Worm (Caenorhabditis elegans) whole organism, L1 larva: ENCODE measurements around the gene ZK632.14.
A peak's percentile ranks its signal among the peaks of the same experiment; 100 is the strongest.

Source experiments
- C16A3.4 ChIP-seq: fragments of 150-350 bp; optimal IDR thresholded peaks from 2 replicates; lab custom pipeline; 2014; ENCODE audit warnings: missing biosample characterization, missing genetic modification characterization
- F16B12.6 ChIP-seq: fragments of 150-350 bp; optimal IDR thresholded peaks from 2 replicates; lab custom pipeline; 2014; ENCODE audit warnings: missing biosample characterization, missing genetic modification characterization
- Y116A8C.19 ChIP-seq: sonication (generic microtip); optimal IDR thresholded peaks from 2 replicates; lab custom pipeline; 2016; ENCODE audit warnings: missing compliant biosample characterization, missing genetic modification characterization, borderline replicate concordance
- alr-1 ChIP-seq: fragments of 200-800 bp; sonication (Bioruptor generic); optimal IDR thresholded peaks from 2 replicates; lab custom pipeline; 2018; ENCODE audit warnings: borderline replicate concordance, mild to moderate bottlenecking, missing genetic modification characterization, missing compliant biosample characterization
- ama-1 ChIP-seq: fragments of 150-350 bp; optimal IDR thresholded peaks from 2 replicates; lab custom pipeline; 2014
- blmp-1 ChIP-seq: fragments of 150-350 bp; optimal IDR thresholded peaks from 2 replicates; lab custom pipeline; 2014; ENCODE audit warnings: missing biosample characterization, missing genetic modification characterization
- ceh-63 ChIP-seq: fragments of 200-800 bp; sonication (Bioruptor generic); optimal IDR thresholded peaks from 2 replicates; lab custom pipeline; 2018; ENCODE audit warnings: mild to moderate bottlenecking, missing genetic modification characterization, missing compliant biosample characterization
- ceh-8 ChIP-seq: fragments of 200-800 bp; sonication (Bioruptor generic); optimal IDR thresholded peaks from 2 replicates; lab custom pipeline; 2018; ENCODE audit warnings: mild to moderate bottlenecking, missing genetic modification characterization, moderate library complexity, missing compliant biosample characterization
- ceh-82 ChIP-seq, 3 experiments: fragments of 150-350 bp in 1 of 3; sonication (generic microtip) in 2 of 3; optimal IDR thresholded peaks; 2 replicates each; lab custom pipeline; 2014 to 2017; ENCODE audit warnings: missing biosample characterization in 3 of 3, missing genetic modification characterization in 3 of 3
- ces-1 ChIP-seq: fragments of 150-350 bp; optimal IDR thresholded peaks from 2 replicates; lab custom pipeline; 2014; ENCODE audit warnings: missing biosample characterization, missing genetic modification reagents, missing genetic modification characterization
- dpl-1 ChIP-seq, 3 experiments: fragments of 150-350 bp in 2 of 3; sonication (generic microtip) in 1 of 3; optimal IDR thresholded peaks; 2 replicates each; lab custom pipeline; 2014 to 2017; ENCODE audit warnings: missing biosample characterization in 3 of 3, missing genetic modification characterization in 3 of 3, missing genetic modification reagents in 3 of 3
- dsc-1 ChIP-seq: sonication (generic microtip); optimal IDR thresholded peaks from 2 replicates; lab custom pipeline; 2016; ENCODE audit warnings: mild to moderate bottlenecking, missing genetic modification characterization, missing compliant biosample characterization
- efl-1 ChIP-seq, 4 experiments: fragments of 150-350 bp; optimal IDR thresholded peaks in 3 of 4; peaks in 1 of 4; 1 replicate in 1 of 4; 2 replicates in 3 of 4; lab custom pipeline; 2014; ENCODE audit warnings: missing biosample characterization in 2 of 4, missing genetic modification characterization in 2 of 4, missing genetic modification reagents in 2 of 4
- egl-13 ChIP-seq: sonication (generic microtip); optimal IDR thresholded peaks from 2 replicates; lab custom pipeline; 2016; ENCODE audit warnings: missing genotype, missing genetic modification reagents, missing genetic modification characterization, missing compliant biosample characterization
- egl-27 ChIP-seq, 2 experiments: fragments of 150-350 bp in 1 of 2; sonication (generic microtip); optimal IDR thresholded peaks; 3 replicates each; lab custom pipeline; 2017 to 2018; ENCODE audit warnings: missing biosample characterization in 2 of 2, missing genetic modification characterization in 2 of 2, missing genetic modification reagents in 2 of 2
- elt-2 ChIP-seq: sonication (generic microtip); optimal IDR thresholded peaks from 2 replicates; lab custom pipeline; 2016; ENCODE audit warnings: missing genetic modification characterization, mild to moderate bottlenecking, inconsistent platforms, missing compliant biosample characterization, missing genetic modification reagents
- elt-3 ChIP-seq, 6 experiments: fragments of 150-350 bp in 1 of 6; sonication (generic microtip); optimal IDR thresholded peaks; 2 replicates each; lab custom pipeline; 2017 to 2018; ENCODE audit warnings: missing biosample characterization in 6 of 6, missing genetic modification characterization in 6 of 6, inconsistent platforms in 1 of 6
- ets-5 ChIP-seq: fragments of 200-800 bp; sonication (Bioruptor generic); IDR thresholded peaks from 2 replicates; pipeline ENCODE4 v1.3.6; 2022; ENCODE audit warnings: missing genetic modification characterization, missing compliant biosample characterization
- fkh-8 ChIP-seq: sonication (generic microtip); optimal IDR thresholded peaks from 2 replicates; lab custom pipeline; 2016; ENCODE audit warnings: mild to moderate bottlenecking, missing genetic modification characterization, missing compliant biosample characterization
- hpl-2 ChIP-seq: fragments of 150-350 bp; optimal IDR thresholded peaks from 2 replicates; lab custom pipeline; 2014; ENCODE audit warnings: missing biosample characterization, missing genetic modification reagents, missing genetic modification characterization
- jun-1 ChIP-seq: fragments of 150-350 bp; optimal IDR thresholded peaks from 2 replicates; lab custom pipeline; 2014; ENCODE audit warnings: missing biosample characterization, missing genetic modification reagents, missing genetic modification characterization
- lin-13 ChIP-seq: fragments of 150-350 bp; optimal IDR thresholded peaks from 2 replicates; lab custom pipeline; 2014; ENCODE audit warnings: missing biosample characterization, missing genetic modification reagents, missing genetic modification characterization
- lin-14 ChIP-seq: fragments of 200-800 bp; sonication (Bioruptor generic); optimal IDR thresholded peaks from 2 replicates; lab custom pipeline; 2018; ENCODE audit warnings: mild to moderate bottlenecking, missing genetic modification characterization, moderate library complexity, missing compliant biosample characterization
- lin-35 ChIP-seq, 2 experiments: fragments of 150-350 bp; optimal IDR thresholded peaks; 2 replicates each; lab custom pipeline; 2014; ENCODE audit warnings: missing biosample characterization in 2 of 2, missing genetic modification characterization in 2 of 2, missing genetic modification reagents in 2 of 2
- lsy-2 ChIP-seq, 2 experiments: fragments of 150-350 bp; optimal IDR thresholded peaks; 2 replicates each; lab custom pipeline; 2014; ENCODE audit warnings: missing biosample characterization in 2 of 2, missing genetic modification characterization in 2 of 2
- mef-2 ChIP-seq: fragments of 150-350 bp; optimal IDR thresholded peaks from 2 replicates; lab custom pipeline; 2014; ENCODE audit warnings: missing biosample characterization, missing genetic modification characterization
- mep-1 ChIP-seq: fragments of 150-350 bp; optimal IDR thresholded peaks from 2 replicates; lab custom pipeline; 2014; ENCODE audit warnings: missing biosample characterization, missing genetic modification characterization
- nhr-12 ChIP-seq: sonication (generic microtip); optimal IDR thresholded peaks from 2 replicates; lab custom pipeline; 2017; ENCODE audit warnings: missing biosample characterization, missing genetic modification characterization
- nhr-237 ChIP-seq: fragments of 150-350 bp; optimal IDR thresholded peaks from 2 replicates; lab custom pipeline; 2014; ENCODE audit warnings: missing biosample characterization, missing genetic modification characterization
- nhr-28 ChIP-seq: fragments of 150-350 bp; optimal IDR thresholded peaks from 2 replicates; lab custom pipeline; 2014; ENCODE audit warnings: missing biosample characterization, missing genetic modification characterization
- nhr-47 ChIP-seq: sonication (generic microtip); optimal IDR thresholded peaks from 2 replicates; lab custom pipeline; 2016; ENCODE audit warnings: mild to moderate bottlenecking, missing genetic modification characterization, moderate library complexity, missing compliant biosample characterization
- nhr-71 ChIP-seq: sonication (generic microtip); optimal IDR thresholded peaks from 2 replicates; lab custom pipeline; 2016; ENCODE audit warnings: mild to moderate bottlenecking, missing genetic modification characterization, moderate library complexity, missing compliant biosample characterization
- nhr-77 ChIP-seq: fragments of 150-350 bp; optimal IDR thresholded peaks from 2 replicates; lab custom pipeline; 2014; ENCODE audit warnings: missing biosample characterization, missing genetic modification characterization
- nhr-85 ChIP-seq: sonication (generic microtip); peaks from one replicate; lab custom pipeline; 2016; ENCODE audit warnings: missing genetic modification characterization, inconsistent platforms, missing compliant biosample characterization
- nhr-90 ChIP-seq: sonication (generic microtip); optimal IDR thresholded peaks from 2 replicates; lab custom pipeline; 2016; ENCODE audit warnings: mild to moderate bottlenecking, missing genetic modification characterization, missing compliant biosample characterization; ENCODE audit not compliant: poor library complexity
- rnt-1 ChIP-seq: sonication (generic microtip); optimal IDR thresholded peaks from 2 replicates; lab custom pipeline; 2016; ENCODE audit warnings: mild to moderate bottlenecking, missing genetic modification characterization, moderate library complexity, missing compliant biosample characterization
- skn-1 ChIP-seq: fragments of 150-350 bp; optimal IDR thresholded peaks from 2 replicates; lab custom pipeline; 2014; ENCODE audit warnings: missing biosample characterization, missing genetic modification characterization
- snu-23 ChIP-seq: sonication (generic microtip); optimal IDR thresholded peaks from 2 replicates; lab custom pipeline; 2016; ENCODE audit warnings: missing genetic modification characterization, missing compliant biosample characterization
- sox-4 ChIP-seq: sonication (generic microtip); optimal IDR thresholded peaks from 2 replicates; lab custom pipeline; 2016; ENCODE audit warnings: missing genetic modification characterization, missing compliant biosample characterization
- swsn-7 ChIP-seq: sonication (generic microtip); optimal IDR thresholded peaks from 2 replicates; lab custom pipeline; 2016; ENCODE audit warnings: missing genetic modification characterization, missing compliant biosample characterization
- tbx-2 ChIP-seq: sonication (generic microtip); optimal IDR thresholded peaks from 2 replicates; lab custom pipeline; 2016; ENCODE audit warnings: missing genetic modification characterization, missing compliant biosample characterization
- tlp-1 ChIP-seq: fragments of 150-350 bp; optimal IDR thresholded peaks from 2 replicates; lab custom pipeline; 2014; ENCODE audit warnings: missing biosample characterization, missing genetic modification characterization
- unc-130 ChIP-seq: fragments of 150-350 bp; optimal IDR thresholded peaks from 2 replicates; lab custom pipeline; 2017; ENCODE audit warnings: missing biosample characterization, missing genetic modification characterization, inconsistent platforms
- vab-15 ChIP-seq: sonication (generic microtip); optimal IDR thresholded peaks from 2 replicates; lab custom pipeline; 2017; ENCODE audit warnings: missing genotype, mild to moderate bottlenecking, missing genetic modification characterization, missing compliant biosample characterization
- xbp-1 ChIP-seq: sonication (generic microtip); optimal IDR thresholded peaks from 2 replicates; lab custom pipeline; 2016; ENCODE audit warnings: missing genetic modification characterization, missing compliant biosample characterization
- ztf-11 ChIP-seq, 2 experiments: sonication (generic microtip); optimal IDR thresholded peaks; 2 replicates each; lab custom pipeline; 2016 to 2017; ENCODE audit warnings: missing genetic modification characterization in 2 of 2, missing biosample characterization in 1 of 2, missing compliant biosample characterization in 1 of 2

ZK632.14 gene

ce11 chrIII:9808179-9808578 lies 5.1 kb upstream of the ZK632.14 start, which contains the start of gene gtap-2 (continued):
- TF ChIP-seq vab-15 (tag; lab: Kevin White, UChicago) = no peak
- no peak for TF ChIP-seq mef-2
- TF ChIP-seq jun-1 (tag; lab: Kevin White, UChicago) = no peak
- TF ChIP-seq nhr-12 (tag; lab: Kevin White, UChicago) = no peak
- TF ChIP-seq egl-27 (tag; optimal IDR thresholded peaks at IDR 0.05; lab: Kevin White, UChicago) = no peak
- no peak for TF ChIP-seq ceh-63
- no peak for TF ChIP-seq mep-1 (tag; lab: Kevin White, UChicago)
- no peak for TF ChIP-seq ceh-82 (tag; optimal IDR thresholded peaks at IDR 0.05; lab: Kevin White, UChicago)
- TF ChIP-seq swsn-7 = no peak
- TF ChIP-seq alr-1 (tag; lab: Kevin White, UChicago) = no peak
- TF ChIP-seq nhr-90 (tag; lab: Kevin White, UChicago) = peak; percentile 10

ce11 chrIII:9817087-9817612 lies 3.9 kb downstream of the ZK632.14 start, which contains the start of gene cnx-1:
Gene cnx-1 (minus strand): TSS chrIII:9817137.
- no peak for TF ChIP-seq ces-1 (GFP tag; lab: Kevin White, UChicago)
- no peak for TF ChIP-seq efl-1 (optimal IDR thresholded peaks at IDR 0.05; lab: Kevin White, UChicago)
- peak in 1 of 2 experiments; percentile 5 for TF ChIP-seq efl-1 (GFP tag; optimal IDR thresholded peaks at IDR 0.05 in 1 of 2; lab: Kevin White, UChicago)
- peak; percentile 49 for TF ChIP-seq F16B12.6 (tag; lab: Kevin White, UChicago)
- TF ChIP-seq ceh-63 = no peak
- TF ChIP-seq elt-3 (tag; optimal IDR thresholded peaks at IDR 0.05; lab: Kevin White, UChicago) = no peak
- no peak for TF ChIP-seq alr-1 (tag; lab: Kevin White, UChicago)
- peak; percentile 37 for TF ChIP-seq mep-1 (tag; lab: Kevin White, UChicago)
- TF ChIP-seq dsc-1 (tag; lab: Kevin White, UChicago) = no peak
- TF ChIP-seq lin-35 (GFP tag; optimal IDR thresholded peaks at IDR 0.05; lab: Kevin White, UChicago) = peak; percentile 6 to 42
- TF ChIP-seq tbx-2 = no peak
- TF ChIP-seq nhr-71 = peak; percentile 14
- TF ChIP-seq jun-1 (tag; lab: Kevin White, UChicago) = no peak
- peak in 1 of 2 experiments; percentile 30 for TF ChIP-seq lsy-2 (tag; optimal IDR thresholded peaks at IDR 0.05; lab: Kevin White, UChicago)
- TF ChIP-seq nhr-85 = no peak
- TF ChIP-seq nhr-237 (tag; lab: Kevin White, UChicago) = no peak
- TF ChIP-seq nhr-47 (tag; lab: Kevin White, UChicago) = no peak
- no peak for TF ChIP-seq ama-1 (lab: Kevin White, UChicago)
- TF ChIP-seq dpl-1 (GFP tag; optimal IDR thresholded peaks at IDR 0.05; lab: Kevin White, UChicago) = peak in 1 of 3 experiments; percentile 8
- no peak for TF ChIP-seq blmp-1 (tag; lab: Kevin White, UChicago)
- TF ChIP-seq ztf-11 (tag; optimal IDR thresholded peaks at IDR 0.05; lab: Kevin White, UChicago) = no peak
- TF ChIP-seq lin-14 (GFP tag; lab: Kevin White, UChicago) = peak; percentile 76
- peak; percentile 36 for TF ChIP-seq fkh-8 (tag; lab: Kevin White, UChicago)
- peak; percentile 3 for TF ChIP-seq rnt-1 (tag; lab: Kevin White, UChicago)
- TF ChIP-seq lin-13 (GFP tag; lab: Kevin White, UChicago) = no peak
- no peak for TF ChIP-seq egl-13 (tag; lab: Kevin White, UChicago)
- TF ChIP-seq ceh-82 (tag; optimal IDR thresholded peaks at IDR 0.05; lab: Kevin White, UChicago) = no peak
- no peak for TF ChIP-seq skn-1 (tag; lab: Kevin White, UChicago)
- TF ChIP-seq unc-130 (tag; lab: Kevin White, UChicago) = no peak
- no peak for TF ChIP-seq nhr-90 (tag; lab: Kevin White, UChicago)
- no peak for TF ChIP-seq nhr-28
- no peak for TF ChIP-seq ceh-8 (GFP tag; lab: Kevin White, UChicago)
- TF ChIP-seq swsn-7 = no peak
- TF ChIP-seq hpl-2 = no peak
- no peak for TF ChIP-seq nhr-77 (tag; lab: Kevin White, UChicago)
- TF ChIP-seq C16A3.4 (tag; lab: Kevin White, UChicago) = no peak
- TF ChIP-seq Y116A8C.19 (tag; lab: Kevin White, UChicago) = no peak
- peak; percentile 39 for TF ChIP-seq snu-23 (GFP tag; lab: Kevin White, UChicago)
- no peak for TF ChIP-seq nhr-12 (tag; lab: Kevin White, UChicago)
- TF ChIP-seq xbp-1 (tag; lab: Kevin White, UChicago) = no peak
- no peak for TF ChIP-seq ets-5 (GFP tag; lab: Robert Waterston, UW)
- TF ChIP-seq sox-4 (tag; lab: Kevin White, UChicago) = no peak
- TF ChIP-seq tlp-1 (tag; lab: Kevin White, UChicago) = no peak
- TF ChIP-seq elt-2 (tag; lab: Kevin White, UChicago) = no peak
- TF ChIP-seq, all 84 proteins: peak for 11
